Fruit fly (Drosophila melanogaster): ENCODE data around the gene CG31142.

The CG31142 gene

DNA sequence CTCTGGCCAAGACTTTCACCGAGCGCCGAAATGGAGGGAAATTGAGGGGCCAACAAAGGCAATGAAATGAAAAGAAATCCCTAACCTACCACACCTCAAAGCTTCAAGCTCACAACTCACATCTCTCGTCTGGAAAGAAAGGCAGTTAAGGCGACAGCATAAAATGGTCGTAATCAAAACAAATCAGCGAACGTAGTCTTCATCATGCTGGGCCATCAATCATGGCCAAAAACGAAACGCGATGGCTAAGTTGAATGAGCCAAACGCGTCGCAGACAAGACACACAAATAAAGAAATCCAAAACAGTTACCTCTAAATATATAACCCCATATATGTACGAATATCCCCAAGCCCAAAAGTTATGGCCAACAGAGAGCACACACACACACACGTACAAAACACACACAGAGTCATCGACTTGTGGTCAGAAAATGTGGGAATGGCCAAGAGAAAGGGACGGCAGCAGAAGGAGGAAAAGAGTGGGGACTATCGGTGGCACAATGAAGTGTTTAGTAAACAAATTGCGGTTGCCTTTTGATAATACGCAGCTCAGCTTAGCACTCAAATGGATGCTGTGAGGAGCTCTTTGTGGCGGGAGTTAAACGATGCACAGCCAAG lies 17.9 kb upstream of the CG31142 start:
- TF ChIP-seq Dfd (GFP tag; optimal IDR thresholded peaks at IDR 0.05) (peak; percentile 11), lola (GFP tag; optimal IDR thresholded peaks at IDR 0.05) (no peak)

- TF ChIP-seq Dfd (GFP tag; optimal IDR thresholded peaks at IDR 0.05) (peak; percentile 41), Jra (GFP tag; optimal IDR thresholded peaks at IDR 0.05) (no peak)
These were observed 16.7 kb upstream of the CG31142 start for dm6 chr3R:23912349-23912748.

DNA sequence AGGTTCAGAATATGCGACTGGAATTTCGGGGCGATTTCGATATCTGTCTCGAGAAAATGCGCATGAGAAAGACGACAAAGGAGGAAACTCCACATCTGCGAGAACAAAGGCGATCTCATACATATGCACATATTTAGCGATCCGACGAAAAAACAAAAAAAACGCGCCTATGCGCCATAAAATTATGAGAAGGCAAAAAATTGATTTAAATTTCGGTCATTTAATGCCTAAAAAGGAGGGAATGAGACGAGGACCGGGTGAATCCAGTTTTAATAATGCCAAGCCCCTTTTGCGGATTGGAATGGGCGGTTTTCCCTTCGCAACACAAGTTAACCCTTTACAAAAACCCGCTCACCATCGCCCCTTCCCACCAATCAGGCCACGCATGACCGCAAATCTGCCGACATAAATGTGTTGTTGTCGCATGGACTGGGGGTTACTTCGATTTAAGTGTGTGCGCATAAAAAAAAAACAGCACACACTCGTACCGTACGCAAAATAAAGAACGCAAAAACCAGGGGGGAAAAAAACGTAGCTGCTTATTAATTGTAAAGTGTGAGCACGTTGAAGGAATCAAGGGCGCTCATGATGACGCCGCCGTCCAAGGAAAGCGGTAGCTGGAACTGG lies 14.5 kb upstream of the CG31142 start:
- peak; percentile 3 for TF ChIP-seq Vsx2 (GFP tag; optimal IDR thresholded peaks at IDR 0.05; ENCODE audit: partially characterized antibody)
- no peak for TF ChIP-seq Hnf4 (GFP tag; optimal IDR thresholded peaks at IDR 0.05)
- TF ChIP-seq Dif (GFP tag; optimal IDR thresholded peaks at IDR 0.05; ENCODE audit: partially characterized antibody), result peak; percentile 1

- TF ChIP-seq sage (GFP tag; optimal IDR thresholded peaks at IDR 0.05), result peak; percentile 93
- peak; percentile 95 for TF ChIP-seq OdsH (GFP tag; optimal IDR thresholded peaks at IDR 0.05)
- TF ChIP-seq woc (GFP tag; optimal IDR thresholded peaks at IDR 0.05), result peak; percentile 90
- peak in 1 of 2 experiments; percentile 95 for TF ChIP-seq foxo (GFP tag; optimal IDR thresholded peaks at IDR 0.05)
- TF ChIP-seq brk (GFP tag; optimal IDR thresholded peaks at IDR 0.05), result peak; percentile 89
- no peak for TF ChIP-seq Abd-B (GFP tag; optimal IDR thresholded peaks at IDR 0.05)
- TF ChIP-seq dsf (GFP tag; optimal IDR thresholded peaks at IDR 0.05; ENCODE audit: borderline replicate concordance), result peak; percentile 82
- peak; percentile 94 for TF ChIP-seq br (GFP tag; optimal IDR thresholded peaks at IDR 0.05)
- no peak for TF ChIP-seq Dif (GFP tag; optimal IDR thresholded peaks at IDR 0.05; ENCODE audit: partially characterized antibody)
- peak; percentile 88 for TF ChIP-seq tai (GFP tag; optimal IDR thresholded peaks at IDR 0.05)
- peak; percentile 94 for TF ChIP-seq Sp1 (GFP tag; optimal IDR thresholded peaks at IDR 0.05)
- no peak for TF ChIP-seq N (GFP tag; optimal IDR thresholded peaks at IDR 0.05)
- TF ChIP-seq Hr83 (GFP tag; optimal IDR thresholded peaks at IDR 0.05; ENCODE audit: poor library complexity, severe bottlenecking), result no peak
- TF ChIP-seq CG9705 (GFP tag; optimal IDR thresholded peaks at IDR 0.05), result peak; percentile 80
- TF ChIP-seq dmrt93B (GFP tag; optimal IDR thresholded peaks at IDR 0.05), result peak; percentile 86
- peak; percentile 94 for TF ChIP-seq HLH106 (tag; optimal IDR thresholded peaks at IDR 0.05)
- peak; percentile 94 for TF ChIP-seq fru (GFP tag; optimal IDR thresholded peaks at IDR 0.05)
- TF ChIP-seq CrebA (GFP tag; optimal IDR thresholded peaks at IDR 0.05; ENCODE audit: borderline replicate concordance), result peak; percentile 48
- TF ChIP-seq Dfd (GFP tag; optimal IDR thresholded peaks at IDR 0.05), result no peak
- TF ChIP-seq Hnf4 (GFP tag; optimal IDR thresholded peaks at IDR 0.05), result peak; percentile 92
- peak; percentile 71 for TF ChIP-seq Jra (GFP tag; optimal IDR thresholded peaks at IDR 0.05)
- peak; percentile 95 for TF ChIP-seq rgr (GFP tag; optimal IDR thresholded peaks at IDR 0.05)
- peak; percentile 95 for TF ChIP-seq h (GFP tag; optimal IDR thresholded peaks at IDR 0.05)
- TF ChIP-seq ey (GFP tag; optimal IDR thresholded peaks at IDR 0.05), result peak; percentile 93
- TF ChIP-seq Rel (GFP tag; optimal IDR thresholded peaks at IDR 0.05), result peak; percentile 79
- peak; percentile 68 for TF ChIP-seq Rel (tag; optimal IDR thresholded peaks at IDR 0.05)
- TF ChIP-seq lola (GFP tag; optimal IDR thresholded peaks at IDR 0.05), result no peak
- TF ChIP-seq CG32264 (GFP tag; optimal IDR thresholded peaks at IDR 0.05), result peak; percentile 80
- TF ChIP-seq Hr78 (GFP tag; optimal IDR thresholded peaks at IDR 0.05), result no peak
- TF ChIP-seq pan (optimal IDR thresholded peaks at IDR 0.05), result no peak
- TF ChIP-seq psq (GFP tag; optimal IDR thresholded peaks at IDR 0.05), result peak; percentile 89
- peak; percentile 19 for TF ChIP-seq GATAd (GFP tag; optimal IDR thresholded peaks at IDR 0.05)
These were observed 14.0 kb upstream of the CG31142 start for dm6 chr3R:23915042-23915428.

dm6 chr3R:23915967-23916366 lies 13.1 kb upstream of the CG31142 start:
- peak; percentile 86 for TF ChIP-seq fru (GFP tag; optimal IDR thresholded peaks at IDR 0.05)
- TF ChIP-seq CG9705 (GFP tag; optimal IDR thresholded peaks at IDR 0.05), result peak; percentile 1
- no peak for TF ChIP-seq Jra (GFP tag; optimal IDR thresholded peaks at IDR 0.05)
- TF ChIP-seq CG32264 (GFP tag; optimal IDR thresholded peaks at IDR 0.05), result peak; percentile 40
- peak; percentile 77 for TF ChIP-seq rgr (GFP tag; optimal IDR thresholded peaks at IDR 0.05)
- TF ChIP-seq HLH106 (tag; optimal IDR thresholded peaks at IDR 0.05), result peak; percentile 79
- TF ChIP-seq ey (GFP tag; optimal IDR thresholded peaks at IDR 0.05), result peak; percentile 72
- peak; percentile 64 for TF ChIP-seq woc (GFP tag; optimal IDR thresholded peaks at IDR 0.05)
- peak; percentile 32 for TF ChIP-seq brk (GFP tag; optimal IDR thresholded peaks at IDR 0.05)
- TF ChIP-seq psq (GFP tag; optimal IDR thresholded peaks at IDR 0.05), result peak; percentile 62
- TF ChIP-seq dmrt93B (GFP tag; optimal IDR thresholded peaks at IDR 0.05), result peak; percentile 71
- TF ChIP-seq Dif (GFP tag; optimal IDR thresholded peaks at IDR 0.05; ENCODE audit: partially characterized antibody), result no peak
- peak; percentile 79 for TF ChIP-seq br (GFP tag; optimal IDR thresholded peaks at IDR 0.05)
- TF ChIP-seq OdsH (GFP tag; optimal IDR thresholded peaks at IDR 0.05), result peak; percentile 72
- TF ChIP-seq CrebA (GFP tag; optimal IDR thresholded peaks at IDR 0.05; ENCODE audit: borderline replicate concordance), result no peak
- peak; percentile 68 for TF ChIP-seq Hnf4 (GFP tag; optimal IDR thresholded peaks at IDR 0.05)
- TF ChIP-seq lola (GFP tag; optimal IDR thresholded peaks at IDR 0.05), result no peak
- TF ChIP-seq Myc (optimal IDR thresholded peaks at IDR 0.05), result no peak
- peak; percentile 59 for TF ChIP-seq sage (GFP tag; optimal IDR thresholded peaks at IDR 0.05)
- TF ChIP-seq usp (GFP tag; optimal IDR thresholded peaks at IDR 0.05), result no peak
- no peak for TF ChIP-seq jim (GFP tag; optimal IDR thresholded peaks at IDR 0.05)
- TF ChIP-seq Sp1 (GFP tag; optimal IDR thresholded peaks at IDR 0.05), result peak; percentile 75
- TF ChIP-seq foxo (GFP tag; optimal IDR thresholded peaks at IDR 0.05), result peak in 1 of 2 experiments; percentile 85
- peak; percentile 16 for TF ChIP-seq tai (GFP tag; optimal IDR thresholded peaks at IDR 0.05)
- TF ChIP-seq h (GFP tag; optimal IDR thresholded peaks at IDR 0.05), result peak; percentile 85
- no peak for TF ChIP-seq Mio (GFP tag; optimal IDR thresholded peaks at IDR 0.05)
- no peak for TF ChIP-seq Abd-B (GFP tag; optimal IDR thresholded peaks at IDR 0.05)
